Fruit fly (Drosophila melanogaster): ENCODE data around the gene CG13625.

CG13625 gene

DNA sequence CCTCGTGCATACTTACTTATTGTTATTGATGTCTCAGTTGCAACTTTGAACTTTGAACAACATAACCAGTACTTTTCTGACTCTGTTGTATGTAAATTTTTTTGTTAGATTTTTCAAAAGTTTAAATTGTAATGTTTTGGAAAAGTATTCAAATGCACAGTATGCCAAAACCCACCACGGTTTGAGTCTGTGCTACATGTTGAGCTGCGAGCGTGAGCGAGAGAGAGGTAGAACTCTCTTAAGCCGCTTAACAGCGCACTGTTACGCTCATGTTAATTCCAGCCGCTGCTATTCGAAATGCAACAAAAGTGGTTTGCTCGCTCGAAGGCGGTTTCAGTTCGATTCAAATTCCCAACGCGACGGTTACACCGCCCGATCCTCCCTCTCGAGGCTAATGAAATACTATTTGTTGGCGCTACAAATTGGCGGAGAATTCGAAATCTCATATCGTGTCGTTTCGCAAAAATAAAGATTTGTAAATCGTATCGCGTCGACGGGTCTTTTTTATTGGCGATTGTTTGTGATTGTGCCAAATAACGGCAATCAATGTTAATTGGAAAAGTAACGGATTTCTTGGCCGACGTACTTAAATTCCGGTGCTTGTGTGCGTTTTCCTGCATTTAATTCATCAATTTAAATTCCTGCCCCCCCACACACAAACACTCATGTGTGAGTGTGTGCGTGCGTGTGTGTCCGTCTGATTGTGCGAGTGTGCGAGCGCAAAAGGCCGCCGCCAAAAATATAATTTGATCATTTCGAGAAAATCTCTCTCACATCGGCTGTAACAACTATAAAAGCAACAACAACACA, 4.1 kb upstream of the CG13625 start (continued):
- TF ChIP-seq Hmr (GFP tag; optimal IDR thresholded peaks at IDR 0.05) = peak; percentile 46
- TF ChIP-seq CG11504 (tag; optimal IDR thresholded peaks at IDR 0.05) = peak; percentile 17
- peak; percentile 36 for TF ChIP-seq sug (tag; optimal IDR thresholded peaks at IDR 0.05)
- no peak for TF ChIP-seq insv (GFP tag; optimal IDR thresholded peaks at IDR 0.05)
- peak; percentile 51 for TF ChIP-seq sqz (GFP tag; optimal IDR thresholded peaks at IDR 0.05)
- peak; percentile 91 for TF ChIP-seq CG3163 (GFP tag; optimal IDR thresholded peaks at IDR 0.05)
- peak; percentile 3 for TF ChIP-seq CG17829 (tag; optimal IDR thresholded peaks at IDR 0.05)
- peak; percentile 22 for TF ChIP-seq CG17359 (tag; optimal IDR thresholded peaks at IDR 0.05)
- peak; percentile 18 for TF ChIP-seq CG3281 (GFP tag; optimal IDR thresholded peaks at IDR 0.05)
- peak; percentile 34 for TF ChIP-seq Vsx1 (GFP tag; optimal IDR thresholded peaks at IDR 0.05)
- no peak for TF ChIP-seq CG8290 (GFP tag; optimal IDR thresholded peaks at IDR 0.05)
- TF ChIP-seq CG8290 (tag; optimal IDR thresholded peaks at IDR 0.05) = peak in 1 of 2 experiments; percentile 75
- TF ChIP-seq CG34376 (GFP tag; optimal IDR thresholded peaks at IDR 0.05) = peak; percentile 48
- peak; percentile 73 for TF ChIP-seq cg (GFP tag; optimal IDR thresholded peaks at IDR 0.05)
- TF ChIP-seq CG2678 (tag; optimal IDR thresholded peaks at IDR 0.05) = peak; percentile 8
- no peak for TF ChIP-seq TFAM (GFP tag; optimal IDR thresholded peaks at IDR 0.05)
- TF ChIP-seq trem (tag; optimal IDR thresholded peaks at IDR 0.05) = peak; percentile 2
- peak; percentile 26 for TF ChIP-seq Meics (GFP tag; optimal IDR thresholded peaks at IDR 0.05)
- TF ChIP-seq Rfx (GFP tag; IDR thresholded peaks at IDR 0.05) = no peak
- peak; percentile 31 for TF ChIP-seq CG12299 (tag; optimal IDR thresholded peaks at IDR 0.05)
- peak; percentile 15 for TF ChIP-seq CG7839 (tag; optimal IDR thresholded peaks at IDR 0.05)
- peak; percentile 42 for TF ChIP-seq kni (GFP tag; optimal IDR thresholded peaks at IDR 0.05)
- peak; percentile 35 for TF ChIP-seq HLHmδ (GFP tag; optimal IDR thresholded peaks at IDR 0.05)
- peak in 1 of 2 experiments; percentile 14 for TF ChIP-seq chif (GFP tag; optimal IDR thresholded peaks at IDR 0.05)
- peak; percentile 80 for TF ChIP-seq NC2α (GFP tag; optimal IDR thresholded peaks at IDR 0.05)
- TF ChIP-seq sens (GFP tag) = peak; percentile 77
- no peak for TF ChIP-seq CG33213 (GFP tag; optimal IDR thresholded peaks at IDR 0.05)
- no peak for TF ChIP-seq Ada2b (GFP tag; IDR thresholded peaks at IDR 0.05)
- TF ChIP-seq CG6765 (GFP tag; optimal IDR thresholded peaks at IDR 0.05) = peak; percentile 29
- TF ChIP-seq crp (GFP tag; optimal IDR thresholded peaks at IDR 0.05) = peak in 1 of 2 experiments; percentile 31
- no peak for TF ChIP-seq hb (GFP tag; IDR thresholded peaks at IDR 0.05; ENCODE audit: partially characterized antibody)
- TF ChIP-seq BEAF-32 (GFP tag; optimal IDR thresholded peaks at IDR 0.05) = peak; percentile 3
- TF ChIP-seq grn (GFP tag; optimal IDR thresholded peaks at IDR 0.05) = no peak
- peak; percentile 33 for TF ChIP-seq nerfin-1 (tag; optimal IDR thresholded peaks at IDR 0.05)
- TF ChIP-seq nom (GFP tag; optimal IDR thresholded peaks at IDR 0.05) = peak; percentile 55
- peak; percentile 22 for TF ChIP-seq CG12769 (tag; optimal IDR thresholded peaks at IDR 0.05)
- peak; percentile 10 for TF ChIP-seq Dek (tag; optimal IDR thresholded peaks at IDR 0.05)
- TF ChIP-seq gro (GFP tag; optimal IDR thresholded peaks at IDR 0.05) = peak; percentile 43
- TF ChIP-seq CG6791 (GFP tag; IDR thresholded peaks at IDR 0.05; ENCODE audit: partially characterized antibody) = no peak
- TF ChIP-seq tna (GFP tag; IDR thresholded peaks at IDR 0.05; ENCODE audit: partially characterized antibody) = no peak
- TF ChIP-seq CG10959 (GFP tag; IDR thresholded peaks at IDR 0.05) = no peak
- TF ChIP-seq grau (tag; optimal IDR thresholded peaks at IDR 0.05) = peak; percentile 28
- TF ChIP-seq CG8765 (GFP tag; IDR thresholded peaks at IDR 0.05) = no peak
- peak; percentile 12 for TF ChIP-seq CG10543 (GFP tag; optimal IDR thresholded peaks at IDR 0.05)
- peak; percentile 40 for TF ChIP-seq stwl (tag; optimal IDR thresholded peaks at IDR 0.05)
- TF ChIP-seq dmrt99B (tag; optimal IDR thresholded peaks at IDR 0.05) = no peak
- TF ChIP-seq lab (GFP tag; optimal IDR thresholded peaks at IDR 0.05) = peak; percentile 6

Data from whole organism, embryonic.